Fruit fly (Drosophila melanogaster) whole organism, embryonic: ENCODE measurements around the gene CG3632.

ENCODE experiments used
- ATbp ChIP-seq: fragments of 200-800 bp; sonication (Bioruptor generic); optimal IDR thresholded peaks from 2 replicates; lab custom pipeline; 2017; ENCODE audit warnings: missing biosample characterization, mild to moderate bottlenecking, missing genetic modification characterization, missing genetic modification reagents
- Atf-2 ChIP-seq: fragments of 200-800 bp; sonication (Bioruptor generic); optimal IDR thresholded peaks from 2 replicates; lab custom pipeline; 2016; ENCODE audit warnings: missing biosample characterization, missing genetic modification characterization
- Atf3 ChIP-seq: fragments of 200-800 bp; sonication (Bioruptor generic); optimal IDR thresholded peaks from 3 replicates; lab custom pipeline; 2016; ENCODE audit warnings: missing biosample characterization, missing genetic modification characterization
- Bgb ChIP-seq: fragments of 200-800 bp; sonication (Bioruptor generic); IDR thresholded peaks from 2 replicates; pipeline ENCODE4 v1.3.6; 2022; ENCODE audit warnings: missing biosample characterization, missing genetic modification characterization; ENCODE audit not compliant: partially characterized antibody
- CG10209 ChIP-seq: fragments of 200-800 bp; sonication (Bioruptor generic); optimal IDR thresholded peaks from 3 replicates; lab custom pipeline; 2017; ENCODE audit warnings: missing biosample characterization, mild to moderate bottlenecking, missing genetic modification characterization, missing genetic modification reagents
- CG10431 ChIP-seq: fragments of 200-800 bp; sonication (Bioruptor generic); optimal IDR thresholded peaks from 3 replicates; lab custom pipeline; 2018; ENCODE audit warnings: missing biosample characterization, mild to moderate bottlenecking, missing genetic modification characterization
- CG12659 ChIP-seq: fragments of 200-800 bp; sonication (Bioruptor generic); optimal IDR thresholded peaks from 3 replicates; lab custom pipeline; 2017; ENCODE audit warnings: mild to moderate bottlenecking, missing biosample characterization, missing genetic modification reagents, missing genetic modification characterization
- CG14860 ChIP-seq: fragments of 200-800 bp; sonication (Bioruptor generic); IDR thresholded peaks from 3 replicates; pipeline ENCODE4 v1.3.6; 2022; ENCODE audit warnings: missing biosample characterization, missing genetic modification characterization; ENCODE audit not compliant: partially characterized antibody
- CG17361 ChIP-seq: fragments of 200-800 bp; sonication (Bioruptor generic); IDR thresholded peaks from 3 replicates; pipeline ENCODE4 v1.3.6; 2022; ENCODE audit warnings: missing biosample characterization, missing genetic modification characterization
- CG18011 ChIP-seq: fragments of 200-800 bp; sonication (Bioruptor generic); optimal IDR thresholded peaks from 2 replicates; lab custom pipeline; 2017; ENCODE audit warnings: missing biosample characterization, missing genetic modification characterization, mild to moderate bottlenecking, moderate library complexity, missing genotype
- CG2116 ChIP-seq: fragments of 200-800 bp; sonication (Bioruptor generic); optimal IDR thresholded peaks from 3 replicates; lab custom pipeline; 2018; ENCODE audit warnings: missing biosample characterization, mild to moderate bottlenecking, missing genetic modification characterization
- CG2129 ChIP-seq: fragments of 200-800 bp; sonication (Bioruptor generic); IDR thresholded peaks from 2 replicates; pipeline ENCODE4 v1.3.6; 2022; ENCODE audit warnings: missing biosample characterization, missing genetic modification characterization; ENCODE audit not compliant: partially characterized antibody
- CG30431 ChIP-seq: fragments of 200-800 bp; sonication (Bioruptor generic); optimal IDR thresholded peaks from 2 replicates; lab custom pipeline; 2017; ENCODE audit warnings: missing biosample characterization, missing genetic modification characterization
- CG31224 ChIP-seq: fragments of 200-800 bp; sonication (Bioruptor generic); IDR thresholded peaks from 2 replicates; pipeline ENCODE4 v1.3.6; 2022; ENCODE audit warnings: missing biosample characterization, missing genetic modification characterization
- CG34422 ChIP-seq: fragments of 200-800 bp; sonication (Bioruptor generic); IDR thresholded peaks from 3 replicates; pipeline ENCODE4 v1.3.6; 2022; ENCODE audit warnings: missing biosample characterization, missing genetic modification characterization
- CG5953 ChIP-seq: fragments of 200-800 bp; sonication (Bioruptor generic); IDR thresholded peaks from 2 replicates; pipeline ENCODE4 v1.3.6; 2022; ENCODE audit warnings: missing biosample characterization, missing genetic modification characterization
- CG6791 ChIP-seq: fragments of 200-800 bp; sonication (Bioruptor generic); IDR thresholded peaks from 3 replicates; pipeline ENCODE4 v1.3.6; 2022; ENCODE audit warnings: missing biosample characterization, missing genetic modification characterization; ENCODE audit not compliant: partially characterized antibody
- CG7839 ChIP-seq: fragments of 200-800 bp; sonication (Bioruptor generic); optimal IDR thresholded peaks from 3 replicates; lab custom pipeline; 2018; ENCODE audit warnings: missing biosample characterization, mild to moderate bottlenecking, missing genetic modification characterization, moderate library complexity
- CG7963 ChIP-seq: fragments of 200-800 bp; sonication (Bioruptor generic); IDR thresholded peaks from 3 replicates; pipeline ENCODE4 v1.3.6; 2022; ENCODE audit warnings: missing biosample characterization, missing genetic modification characterization; ENCODE audit not compliant: partially characterized antibody
- CG8281 ChIP-seq: fragments of 200-800 bp; sonication (Bioruptor generic); optimal IDR thresholded peaks from 2 replicates; lab custom pipeline; 2018; ENCODE audit warnings: missing biosample characterization, mild to moderate bottlenecking, missing genetic modification characterization, moderate library complexity
- CoRest ChIP-seq: fragments of 200-800 bp; sonication (Bioruptor generic); optimal IDR thresholded peaks from 3 replicates; lab custom pipeline; 2018; ENCODE audit warnings: missing biosample characterization, mild to moderate bottlenecking, missing genetic modification characterization, moderate library complexity
- D ChIP-seq, 2 experiments: fragments of 200-800 bp in 1 of 2; fragments of >200 bp in 1 of 2; sonication (Bioruptor generic) in 1 of 2; optimal IDR thresholded peaks; 2 replicates in 1 of 2; 3 replicates in 1 of 2; lab custom pipeline; 2017; ENCODE audit warnings: mild to moderate bottlenecking in 1 of 2, missing biosample characterization in 1 of 2, missing genetic modification characterization in 1 of 2, missing genetic modification reagents in 1 of 2
- Dll ChIP-seq: fragments of 200-800 bp; sonication (Bioruptor generic); IDR thresholded peaks from 4 replicates; pipeline ENCODE4 v1.3.6; 2022; ENCODE audit warnings: missing biosample characterization, missing genetic modification characterization; ENCODE audit not compliant: partially characterized antibody
- Elba2 ChIP-seq: fragments of 200-800 bp; sonication (Bioruptor generic); optimal IDR thresholded peaks from 3 replicates; lab custom pipeline; 2016; ENCODE audit warnings: missing biosample characterization, missing genetic modification characterization
- Ets97D ChIP-seq: fragments of 200-800 bp; sonication (Bioruptor generic); optimal IDR thresholded peaks from 3 replicates; lab custom pipeline; 2016; ENCODE audit warnings: missing biosample characterization, missing genetic modification characterization
- Myb ChIP-seq: fragments of 200-800 bp; sonication (Bioruptor generic); optimal IDR thresholded peaks from 2 replicates; lab custom pipeline; 2016; ENCODE audit warnings: missing biosample characterization, missing genetic modification characterization
- Pdp1 ChIP-seq, 2 experiments: fragments of 200-800 bp; sonication (Bioruptor generic); optimal IDR thresholded peaks; 3 replicates each; lab custom pipeline; 2016; ENCODE audit warnings: missing biosample characterization in 2 of 2, missing genetic modification characterization in 2 of 2, mild to moderate bottlenecking in 1 of 2, moderate library complexity in 1 of 2
- Scr ChIP-seq: fragments of 200-800 bp; sonication (Bioruptor generic); IDR thresholded peaks from 2 replicates; pipeline ENCODE4 v1.3.6; 2022; ENCODE audit warnings: missing biosample characterization, missing genetic modification characterization; ENCODE audit not compliant: partially characterized antibody
- Tbp ChIP-seq: fragments of >200 bp; optimal IDR thresholded peaks from 2 replicates; lab custom pipeline; 2018; ENCODE audit warnings: missing biosample characterization, missing genetic modification characterization
- bowl ChIP-seq: fragments of 200-800 bp; sonication (Bioruptor generic); IDR thresholded peaks from 2 replicates; pipeline ENCODE4 v1.3.6; 2022; ENCODE audit warnings: missing biosample characterization, missing genetic modification characterization
- crc ChIP-seq: fragments of 200-800 bp; sonication (Bioruptor generic); optimal IDR thresholded peaks from 2 replicates; lab custom pipeline; 2016; ENCODE audit warnings: missing biosample characterization, missing genetic modification characterization
- exex ChIP-seq: fragments of 200-800 bp; sonication (Bioruptor generic); optimal IDR thresholded peaks from 4 replicates; lab custom pipeline; 2018; ENCODE audit warnings: missing biosample characterization, mild to moderate bottlenecking, missing genetic modification characterization, moderate library complexity
- gfzf ChIP-seq: fragments of 200-800 bp; sonication (Bioruptor generic); optimal IDR thresholded peaks from 2 replicates; lab custom pipeline; 2016; ENCODE audit warnings: missing biosample characterization, mild to moderate bottlenecking, missing genetic modification characterization, moderate library complexity
- hb ChIP-seq: fragments of 200-800 bp; sonication (Bioruptor generic); IDR thresholded peaks from 3 replicates; pipeline ENCODE4 v1.3.6; 2022; ENCODE audit warnings: missing biosample characterization, missing genetic modification characterization; ENCODE audit not compliant: partially characterized antibody
- hbn ChIP-seq: fragments of 200-800 bp; sonication (Bioruptor generic); IDR thresholded peaks from 2 replicates; pipeline ENCODE4 v1.3.6; 2022; ENCODE audit warnings: missing biosample characterization, missing genetic modification characterization; ENCODE audit not compliant: partially characterized antibody
- jigr1 ChIP-seq: fragments of 200-800 bp; sonication (Bioruptor generic); IDR thresholded peaks from 3 replicates; pipeline ENCODE4 v1.3.6; 2022; ENCODE audit warnings: missing biosample characterization, missing genetic modification characterization
- mld ChIP-seq: fragments of 200-800 bp; sonication (Bioruptor generic); IDR thresholded peaks from 3 replicates; pipeline ENCODE4 v1.3.6; 2022; ENCODE audit warnings: missing biosample characterization, missing genetic modification characterization; ENCODE audit not compliant: partially characterized antibody
- nmo ChIP-seq: fragments of 200-800 bp; sonication (Bioruptor generic); optimal IDR thresholded peaks from 2 replicates; lab custom pipeline; 2018; ENCODE audit warnings: missing biosample characterization, mild to moderate bottlenecking, missing genetic modification characterization, moderate library complexity
- phol ChIP-seq: fragments of 200-800 bp; sonication (Bioruptor generic); optimal IDR thresholded peaks from 3 replicates; lab custom pipeline; 2018; ENCODE audit warnings: missing biosample characterization, mild to moderate bottlenecking, missing genetic modification characterization, moderate library complexity
- pzg ChIP-seq: fragments of 200-800 bp; sonication (Bioruptor generic); optimal IDR thresholded peaks from 3 replicates; lab custom pipeline; 2018; ENCODE audit warnings: missing biosample characterization, mild to moderate bottlenecking, missing genetic modification characterization, moderate library complexity
- stwl ChIP-seq: fragments of 200-800 bp; sonication (Bioruptor generic); optimal IDR thresholded peaks from 3 replicates; lab custom pipeline; 2018; ENCODE audit warnings: missing biosample characterization, mild to moderate bottlenecking, missing genetic modification characterization, moderate library complexity
- unc-4 ChIP-seq: fragments of 200-800 bp; sonication (Bioruptor generic); IDR thresholded peaks from 2 replicates; pipeline ENCODE4 v1.3.6; 2022; ENCODE audit warnings: missing biosample characterization, missing genetic modification characterization; ENCODE audit not compliant: partially characterized antibody
- vfl ChIP-seq: fragments of 200-800 bp; sonication (Bioruptor generic); optimal IDR thresholded peaks from 2 replicates; lab custom pipeline; 2016; ENCODE audit warnings: missing biosample characterization, missing genetic modification characterization
- wek ChIP-seq: fragments of 200-800 bp; sonication (Bioruptor generic); optimal IDR thresholded peaks from 3 replicates; lab custom pipeline; 2018; ENCODE audit warnings: missing biosample characterization, mild to moderate bottlenecking, missing genetic modification characterization, moderate library complexity
- z ChIP-seq: fragments of 200-800 bp; sonication (Bioruptor generic); IDR thresholded peaks from 3 replicates; pipeline ENCODE4 v1.3.6; 2022; ENCODE audit warnings: missing biosample characterization, missing genetic modification characterization
- zf30C ChIP-seq: fragments of 200-800 bp; sonication (Bioruptor generic); optimal IDR thresholded peaks from 3 replicates; lab custom pipeline; 2018; ENCODE audit warnings: missing biosample characterization, mild to moderate bottlenecking, missing genetic modification characterization

The CG3632 gene

dm6 chrX:16330659-16331058 is 34.2 kb downstream of the CG3632 start, which contains the start of gene CG9919 (continued):
- TF ChIP-seq CG5953 (GFP tag; lab: Robert Waterston, UW) (no peak), Ets97D (no peak), CG8281 (no peak), Elba2 (GFP tag; lab: Kevin White, UChicago) (peak; percentile 35), bowl (GFP tag; lab: Robert Waterston, UW) (no peak), ATbp (no peak), CG10431 (GFP tag; lab: Kevin White, UChicago) (peak; percentile 89), Atf3 (GFP tag; lab: Kevin White, UChicago) (no peak), CG10209 (GFP tag; lab: Kevin White, UChicago) (no peak), Tbp (GFP tag; lab: Kevin White, UChicago) (no peak), D (optimal IDR thresholded peaks at IDR 0.05; lab: Kevin White, UChicago) (no peak), D (GFP tag; optimal IDR thresholded peaks at IDR 0.05; lab: Kevin White, UChicago) (no peak), CG7839 (tag; lab: Kevin White, UChicago) (no peak), Scr (no peak), crc (no peak), CG31224 (no peak)

dm6 chrX:16331562-16332233 is 35.2 kb downstream of the CG3632 start:
- TF ChIP-seq D (optimal IDR thresholded peaks at IDR 0.05; lab: Kevin White, UChicago) = peak; percentile 47
- no peak for TF ChIP-seq D (GFP tag; optimal IDR thresholded peaks at IDR 0.05; lab: Kevin White, UChicago)
- TF ChIP-seq CoRest (tag; lab: Kevin White, UChicago) = peak; percentile 28
- peak; percentile 71 for TF ChIP-seq CG2129 (GFP tag; lab: Robert Waterston, UW)
- TF ChIP-seq CG2116 (GFP tag; lab: Kevin White, UChicago) = peak; percentile 53
- peak; percentile 60 for TF ChIP-seq zf30C (GFP tag; lab: Kevin White, UChicago)
- TF ChIP-seq CG18011 (GFP tag; lab: Kevin White, UChicago) = no peak
- TF ChIP-seq mld = peak; percentile 60; the same call in 1 of the 3 replicates
- TF ChIP-seq CG14860 (GFP tag; lab: Robert Waterston, UW) = peak; percentile 51
- TF ChIP-seq jigr1 (GFP tag; lab: Robert Waterston, UW) = peak; percentile 46; the same call in 1 of the 3 replicates
- TF ChIP-seq z (GFP tag; lab: Robert Waterston, UW) = no peak
- TF ChIP-seq exex (tag; lab: Kevin White, UChicago) = no peak
- peak; percentile 89 for TF ChIP-seq Bgb (GFP tag; lab: Robert Waterston, UW)
- TF ChIP-seq CG34422 = 0 out of 3 replicates have a peak, but pooled peaks have one; percentile 36
- peak; percentile 51 for TF ChIP-seq gfzf (GFP tag; lab: Kevin White, UChicago)
- TF ChIP-seq Myb (GFP tag; lab: Kevin White, UChicago) = peak; percentile 84
- TF ChIP-seq hbn (GFP tag; lab: Robert Waterston, UW) = peak; percentile 72
- TF ChIP-seq CG7963 (GFP tag; lab: Robert Waterston, UW) = no peak; the same call in 2 of the 3 replicates
- peak; percentile 67 for TF ChIP-seq hb (GFP tag; lab: Robert Waterston, UW)
- peak; percentile 84 for TF ChIP-seq CG6791
- TF ChIP-seq phol (tag; lab: Kevin White, UChicago) = peak; percentile 5
- TF ChIP-seq nmo = peak; percentile 11
- peak in 1 of 2 experiments; percentile 88 for TF ChIP-seq Pdp1 (GFP tag; optimal IDR thresholded peaks at IDR 0.05; lab: Kevin White, UChicago)
- peak; percentile 15 for TF ChIP-seq stwl
- TF ChIP-seq pzg (GFP tag; lab: Kevin White, UChicago) = peak; percentile 58
- peak; percentile 71 for TF ChIP-seq unc-4 (GFP tag; lab: Robert Waterston, UW)
- no peak for TF ChIP-seq CG30431 (GFP tag; lab: Kevin White, UChicago)
- no peak for TF ChIP-seq Atf-2
- 0 out of 3 replicates have a peak, but pooled peaks have one; percentile 10 for TF ChIP-seq CG17361 (GFP tag; lab: Robert Waterston, UW)
- TF ChIP-seq CG12659 = peak; percentile 39
- no peak for TF ChIP-seq vfl
- TF ChIP-seq Dll (GFP tag; lab: Robert Waterston, UW) = peak; percentile 77
- TF ChIP-seq wek = peak; percentile 2
